Fruit fly (Drosophila melanogaster) S2 (cell line): ENCODE measurements around the gene CG1537.

ENCODE experiments used
- CG8478 ChIP-seq: fragments of >200 bp; optimal IDR thresholded peaks from 2 replicates; lab custom pipeline; 2018
- CTCF ChIP-seq, 2 experiments: fragments of >200 bp; optimal IDR thresholded peaks; 2 replicates each; lab custom pipeline; 2018

- TF ChIP-seq CG8478 (no peak), CTCF (optimal IDR thresholded peaks at IDR 0.05; lab: Kevin White, UChicago) (no peak)
These were observed 29.2 kb upstream of the CG1537 start, which contains the start of gene CG2061 for dm6 chrX:11092201-11092600.
